Fruit fly (Drosophila melanogaster): ENCODE data around the gene BG642163.

- no peak for TF ChIP-seq toe (GFP tag; optimal IDR thresholded peaks at IDR 0.05)
- no peak for TF ChIP-seq cic (GFP tag; optimal IDR thresholded peaks at IDR 0.05)
- no peak for TF ChIP-seq tj (GFP tag; optimal IDR thresholded peaks at IDR 0.05)
- TF ChIP-seq Mnt (GFP tag; optimal IDR thresholded peaks at IDR 0.05): no peak
- no peak for TF ChIP-seq CG12768 (GFP tag; optimal IDR thresholded peaks at IDR 0.05)
- no peak for TF ChIP-seq kay (GFP tag; ENCODE audit: borderline replicate concordance)
Observed at dm6 chr2L:4599812-4600454, 41.2 kb upstream of the BG642163 start.
